Worm (Caenorhabditis elegans): ENCODE results near the gene C34C12.6.

DNA sequence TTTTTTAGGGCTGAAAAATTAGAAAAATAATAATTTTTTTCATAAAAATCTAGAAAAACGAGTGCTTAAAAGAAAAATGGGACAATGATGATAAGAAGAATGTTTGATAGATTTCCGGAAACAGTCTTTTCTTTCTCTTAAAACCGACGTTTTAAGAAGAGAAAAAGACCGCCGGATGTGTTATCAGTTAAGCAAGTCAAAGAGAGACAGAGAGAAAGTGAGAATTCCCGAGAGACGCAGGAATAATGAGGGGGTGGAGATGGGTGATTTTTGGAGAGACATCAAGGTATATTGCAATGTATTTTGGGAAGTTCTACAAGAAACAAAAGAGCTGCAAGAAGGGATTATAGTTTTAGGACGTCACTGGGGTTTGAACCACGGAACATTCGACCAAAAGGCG is 6.9 kb upstream of the C34C12.6 start, which contains the start of gene C34C12.9:
- TF ChIP-seq lin-29 (GFP tag; IDR thresholded peaks at IDR 0.05) (no peak), attf-4 (tag; optimal IDR thresholded peaks at IDR 0.05) (no peak), fkh-10 (GFP tag; optimal IDR thresholded peaks at IDR 0.05) (no peak), mdl-1 (tag; optimal IDR thresholded peaks at IDR 0.05) (no peak), hlh-11 (tag; optimal IDR thresholded peaks at IDR 0.05) (peak; percentile 16), aha-1 (tag) (peak; percentile 39), nhr-77 (tag; optimal IDR thresholded peaks at IDR 0.05) (no peak)
